Fruit fly (Drosophila melanogaster) whole organism, adult: ENCODE data around the gene CG42554.

Experiments used
- CG11617 ChIP-seq: fragments of 200-800 bp; sonication (Bioruptor generic); optimal IDR thresholded peaks from 2 replicates; lab custom pipeline; 2017; ENCODE audit warnings: mild to moderate bottlenecking, missing biosample characterization, missing genetic modification reagents, missing genetic modification characterization
- CG14711 ChIP-seq: fragments of 200-800 bp; sonication (Bioruptor generic); optimal IDR thresholded peaks from 2 replicates; lab custom pipeline; 2018; ENCODE audit warnings: missing biosample characterization, mild to moderate bottlenecking, missing genetic modification characterization, moderate library complexity
- CG33017 ChIP-seq: fragments of 200-800 bp; sonication (Bioruptor generic); optimal IDR thresholded peaks from 2 replicates; lab custom pipeline; 2018; ENCODE audit warnings: missing biosample characterization, mild to moderate bottlenecking, missing genetic modification characterization, moderate library complexity
- CG7101 ChIP-seq: fragments of 200-800 bp; sonication (Bioruptor generic); optimal IDR thresholded peaks from 2 replicates; lab custom pipeline; 2018; ENCODE audit warnings: missing biosample characterization, mild to moderate bottlenecking, missing genetic modification characterization, moderate library complexity
- Clk ChIP-seq: fragments of 200-800 bp; sonication (Bioruptor generic); optimal IDR thresholded peaks from 2 replicates; lab custom pipeline; 2017; ENCODE audit warnings: missing biosample characterization, missing genetic modification characterization
- Mnt ChIP-seq: fragments of 200-800 bp; sonication (Bioruptor generic); optimal IDR thresholded peaks from 2 replicates; lab custom pipeline; 2016; ENCODE audit warnings: missing biosample characterization, mild to moderate bottlenecking, missing genetic modification characterization
- bab1 ChIP-seq: fragments of 200-800 bp; sonication (Bioruptor generic); optimal IDR thresholded peaks from 3 replicates; lab custom pipeline; 2019; ENCODE audit warnings: missing biosample characterization, mild to moderate bottlenecking, missing genetic modification characterization, moderate library complexity
- cnc ChIP-seq, 2 experiments: fragments of >200 bp; optimal IDR thresholded peaks; 2 replicates each; lab custom pipeline; 2017
- kay ChIP-seq: fragments of 200-800 bp; sonication (Bioruptor generic); peaks from one replicate; lab custom pipeline; 2016; ENCODE audit warnings: missing biosample characterization, missing genetic modification characterization, borderline replicate concordance
- tj ChIP-seq: fragments of 200-800 bp; sonication (Bioruptor generic); optimal IDR thresholded peaks from 3 replicates; lab custom pipeline; 2017; ENCODE audit warnings: missing biosample characterization, mild to moderate bottlenecking, missing genetic modification characterization, moderate library complexity
- toe ChIP-seq: fragments of 200-800 bp; sonication (Bioruptor generic); optimal IDR thresholded peaks from 2 replicates; lab custom pipeline; 2016; ENCODE audit warnings: missing biosample characterization, missing genetic modification characterization

dm6 chr3L:841260-841659 lies 5.8 kb downstream of the CG42554 start, which contains the start of the genes JMJD5 and Gr61a:
- TF ChIP-seq kay (GFP tag; lab: Kevin White, UChicago) (no peak), toe (GFP tag; lab: Kevin White, UChicago) (no peak), tj (GFP tag; lab: Kevin White, UChicago) (no peak), Clk (GFP tag; lab: Kevin White, UChicago) (no peak), CG7101 (tag; lab: Kevin White, UChicago) (no peak), cnc (optimal IDR thresholded peaks at IDR 0.05; lab: Kevin White, UChicago) (no peak), CG14711 (tag; lab: Kevin White, UChicago) (no peak), bab1 (GFP tag; lab: Kevin White, UChicago) (no peak), Mnt (GFP tag; lab: Kevin White, UChicago) (no peak), CG33017 (no peak), CG11617 (GFP tag; lab: Kevin White, UChicago) (no peak)
